Worm (Caenorhabditis elegans): ENCODE results near the gene mpst-4.

mpst-4 gene

DNA sequence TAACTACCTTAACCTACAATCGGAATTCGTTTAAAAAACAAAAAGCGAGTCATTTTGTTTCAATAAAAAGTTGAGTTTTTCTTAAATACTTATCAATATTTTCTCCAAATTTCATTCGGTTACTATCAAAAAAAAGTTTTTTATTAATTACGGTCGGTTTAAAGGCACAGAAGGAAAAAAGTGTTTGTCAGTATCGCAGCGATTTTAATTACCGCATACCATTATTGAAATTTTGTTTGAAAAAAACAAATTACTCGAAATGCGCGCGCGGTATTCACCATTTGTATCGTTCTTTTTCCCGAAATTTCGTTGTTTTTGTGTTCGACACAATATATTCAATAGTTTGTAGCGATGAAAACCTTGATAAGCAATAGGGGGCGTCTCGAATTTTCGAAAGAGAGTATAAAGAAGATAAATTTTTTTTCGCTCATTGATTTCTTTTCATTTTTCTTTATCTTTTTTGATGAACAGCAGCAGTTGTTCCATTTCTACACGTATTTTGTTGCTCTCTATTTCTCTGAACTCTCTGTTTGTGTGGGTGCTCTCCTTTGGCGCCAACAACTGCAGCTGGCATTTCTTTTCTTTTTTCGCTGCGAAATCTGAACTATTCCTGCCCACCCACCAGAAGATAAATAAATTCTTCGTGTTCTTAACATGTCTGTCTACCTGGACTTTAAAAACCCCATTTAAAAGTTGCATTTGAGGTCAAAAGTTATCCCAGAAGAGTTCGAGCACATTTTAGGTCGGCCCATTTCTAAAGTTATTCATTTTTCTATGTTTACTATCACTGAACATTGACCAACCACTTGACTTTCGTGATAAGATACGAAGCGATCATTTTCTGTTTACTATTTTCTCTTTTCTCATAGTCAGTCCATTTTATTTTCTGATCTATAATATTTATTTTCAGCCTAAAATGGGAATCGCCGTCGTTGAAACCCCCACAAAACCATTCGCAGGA lies 25.6 kb upstream of the mpst-4 start, which contains the start of gene pgm-1 (continued):
- TF ChIP-seq nhr-19 (GFP tag; conservative IDR thresholded peaks at IDR 0.05) (peak; percentile 26; the same call in 1 of the 2 replicates), swsn-7 (tag; optimal IDR thresholded peaks at IDR 0.05) (peak; percentile 7), mep-1 (tag; optimal IDR thresholded peaks at IDR 0.05) (peak; percentile 27), lin-35 (GFP tag; optimal IDR thresholded peaks at IDR 0.05) (peak in 1 of 2 experiments; percentile 35)

- TF ChIP-seq aha-1 (tag; optimal IDR thresholded peaks at IDR 0.05) (no peak), aly-2 (tag; optimal IDR thresholded peaks at IDR 0.05) (no peak), swsn-7 (tag; optimal IDR thresholded peaks at IDR 0.05) (no peak), nhr-77 (tag; optimal IDR thresholded peaks at IDR 0.05) (no peak), pqm-1 (tag; optimal IDR thresholded peaks at IDR 0.05) (no peak), sox-4 (tag; optimal IDR thresholded peaks at IDR 0.05) (no peak), ces-1 (GFP tag; optimal IDR thresholded peaks at IDR 0.05) (no peak), Y116A8C.19 (tag; optimal IDR thresholded peaks at IDR 0.05; ENCODE audit: borderline replicate concordance) (no peak), C34B4.2 (tag; optimal IDR thresholded peaks at IDR 0.05) (no peak), C16A3.4 (tag; optimal IDR thresholded peaks at IDR 0.05) (no peak), dsc-1 (tag; optimal IDR thresholded peaks at IDR 0.05) (no peak)
Observed at ce11 chrII:4885976-4886375, 22.7 kb upstream of the mpst-4 start, which contains the start of gene R05F9.7. Gene R05F9.7, plus strand, starts transcription at chrII:4886276.

ce11 chrII:4884403-4884802 lies 21.1 kb upstream of the mpst-4 start:
- no peak for TF ChIP-seq hpl-2 (GFP tag; optimal IDR thresholded peaks at IDR 0.05)
- TF ChIP-seq lir-3 (tag; optimal IDR thresholded peaks at IDR 0.05; ENCODE audit: poor library complexity): no peak
- TF ChIP-seq efl-1 (optimal IDR thresholded peaks at IDR 0.05): no peak
- TF ChIP-seq efl-1 (GFP tag; optimal IDR thresholded peaks at IDR 0.05 in 1 of 2): peak in 1 of 2 experiments; percentile 52

- TF ChIP-seq elt-2 (tag; optimal IDR thresholded peaks at IDR 0.05) (peak; percentile 10), mef-2 (tag; optimal IDR thresholded peaks at IDR 0.05) (no peak)
Observed at ce11 chrII:4883412-4883811, 20.2 kb upstream of the mpst-4 start, which contains the start of gene gst-8. Gene gst-8, plus strand, starts transcription at chrII:4883712.

DNA sequence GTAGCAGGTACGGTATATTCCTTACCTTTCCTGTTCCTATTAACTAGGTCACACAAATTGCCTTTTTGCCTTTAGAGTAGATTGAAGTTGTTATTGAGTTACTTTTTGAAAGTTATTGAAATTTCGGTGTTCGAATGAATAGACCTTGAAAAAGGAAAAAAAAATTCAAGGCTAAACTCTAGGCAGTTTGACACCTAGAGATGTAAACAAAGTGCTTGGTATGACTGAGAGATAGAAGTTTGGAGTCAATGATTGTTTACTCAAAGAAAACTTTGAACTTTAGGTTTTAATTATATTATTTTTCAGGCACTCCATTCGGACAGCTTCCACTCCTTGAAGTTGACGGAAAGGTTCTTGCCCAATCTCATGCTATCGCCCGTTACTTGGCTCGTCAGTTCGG lies 19.2 kb upstream of the mpst-4 start:
- TF ChIP-seq egl-27 (tag; optimal IDR thresholded peaks at IDR 0.05) (no peak), nhr-20 (tag; optimal IDR thresholded peaks at IDR 0.05) (peak; percentile 39)

DNA sequence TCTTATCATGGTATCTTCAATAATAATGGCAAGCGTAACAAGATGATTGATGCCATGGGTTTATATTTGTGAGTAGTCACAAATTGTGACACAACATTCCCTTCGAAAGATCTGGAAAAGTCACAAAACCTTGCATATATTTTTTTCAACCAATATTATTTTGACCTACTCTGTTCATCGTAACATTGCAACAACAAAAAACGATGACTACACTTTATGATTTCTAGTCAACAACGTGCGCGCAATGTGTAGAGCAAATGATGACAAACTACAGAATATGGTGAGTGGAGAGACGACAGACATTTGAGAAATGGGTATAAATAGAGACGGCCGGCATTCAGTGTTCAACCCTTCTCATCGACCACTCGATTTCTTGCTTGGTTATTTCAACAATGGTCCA lies 18.5 kb upstream of the mpst-4 start, which contains the start of gene gst-7:
TSS of gene gst-7 (plus strand) at position 336 of the 400 bp plus-strand sequence.
- TF ChIP-seq mab-9 (GFP tag; IDR thresholded peaks at IDR 0.05) (no peak), mep-1 (tag; optimal IDR thresholded peaks at IDR 0.05) (no peak), lin-39 (tag; optimal IDR thresholded peaks at IDR 0.05) (no peak), nhr-12 (tag; optimal IDR thresholded peaks at IDR 0.05) (no peak), jun-1 (tag; optimal IDR thresholded peaks at IDR 0.05) (no peak), egl-13 (tag; optimal IDR thresholded peaks at IDR 0.05) (no peak), tbx-2 (tag; optimal IDR thresholded peaks at IDR 0.05) (peak; percentile 40), dsc-1 (tag; optimal IDR thresholded peaks at IDR 0.05) (no peak), nhr-85 (tag) (peak; percentile 69), mdl-1 (tag; optimal IDR thresholded peaks at IDR 0.05) (peak in 1 of 2 experiments; percentile 29), snu-23 (GFP tag; optimal IDR thresholded peaks at IDR 0.05) (peak; percentile 44), nhr-71 (tag; optimal IDR thresholded peaks at IDR 0.05) (peak; percentile 48), elt-2 (tag; optimal IDR thresholded peaks at IDR 0.05) (peak; percentile 87), pag-3 (tag; optimal IDR thresholded peaks at IDR 0.05; ENCODE audit: borderline replicate concordance, insufficient read depth) (no peak), nhr-20 (tag; optimal IDR thresholded peaks at IDR 0.05) (peak; percentile 90), lin-15B (tag; optimal IDR thresholded peaks at IDR 0.05) (no peak), alr-1 (tag; optimal IDR thresholded peaks at IDR 0.05; ENCODE audit: borderline replicate concordance) (no peak), efl-1 (optimal IDR thresholded peaks at IDR 0.05) (peak; percentile 3), efl-1 (GFP tag; optimal IDR thresholded peaks at IDR 0.05 in 1 of 2) (peak in 1 of 2 experiments; percentile 77), lin-35 (GFP tag; optimal IDR thresholded peaks at IDR 0.05) (peak in 1 of 2 experiments; percentile 68), nhr-47 (tag; optimal IDR thresholded peaks at IDR 0.05) (no peak), ama-1 (optimal IDR thresholded peaks at IDR 0.05) (no peak), ces-1 (GFP tag; optimal IDR thresholded peaks at IDR 0.05) (no peak), nhr-11 (tag; optimal IDR thresholded peaks at IDR 0.05) (no peak), ztf-11 (tag; optimal IDR thresholded peaks at IDR 0.05) (no peak), lir-3 (tag; optimal IDR thresholded peaks at IDR 0.05; ENCODE audit: poor library complexity) (no peak), nhr-76 (tag; optimal IDR thresholded peaks at IDR 0.05) (no peak)

All from whole organism, L1 larva.